Worm (Caenorhabditis elegans) whole organism, L3 larva: ENCODE data around the gene ZK632.14.

Source experiments
- ZK546.5 ChIP-seq: sonication (generic microtip); optimal IDR thresholded peaks from 2 replicates; lab custom pipeline; 2017; ENCODE audit warnings: missing biosample characterization, missing genetic modification characterization
- ama-1 ChIP-seq: fragments of 150-350 bp; optimal IDR thresholded peaks from 2 replicates; lab custom pipeline; 2018
- ceh-82 ChIP-seq: fragments of 150-350 bp; optimal IDR thresholded peaks from 2 replicates; lab custom pipeline; 2014; ENCODE audit warnings: missing biosample characterization, missing genetic modification characterization
- egl-5 ChIP-seq: fragments of 150-350 bp; optimal IDR thresholded peaks from 2 replicates; lab custom pipeline; 2017; ENCODE audit warnings: missing biosample characterization, missing genetic modification reagents, missing genetic modification characterization, inconsistent platforms
- elt-2 ChIP-seq: sonication (generic microtip); optimal IDR thresholded peaks from 2 replicates; lab custom pipeline; 2016; ENCODE audit warnings: missing genetic modification reagents, mild to moderate bottlenecking, missing genetic modification characterization, missing compliant biosample characterization
- elt-3 ChIP-seq, 3 experiments: fragments of 150-350 bp in 1 of 3; sonication (generic microtip) in 2 of 3; optimal IDR thresholded peaks; 2 replicates in 2 of 3; 4 replicates in 1 of 3; lab custom pipeline; 2014 to 2017; ENCODE audit warnings: missing biosample characterization in 3 of 3, missing genetic modification characterization in 3 of 3
- fkh-2 ChIP-seq: fragments of 150-350 bp; optimal IDR thresholded peaks from 2 replicates; lab custom pipeline; 2014; ENCODE audit warnings: missing biosample characterization, missing genetic modification reagents, missing genetic modification characterization
- hmg-11 ChIP-seq: sonication (generic microtip); optimal IDR thresholded peaks from 2 replicates; lab custom pipeline; 2016; ENCODE audit warnings: missing genetic modification characterization, missing compliant biosample characterization
- jun-1 ChIP-seq: fragments of 150-350 bp; optimal IDR thresholded peaks from 2 replicates; lab custom pipeline; 2014; ENCODE audit warnings: missing biosample characterization, missing genetic modification reagents, missing genetic modification characterization
- lin-15B ChIP-seq: fragments of 150-350 bp; optimal IDR thresholded peaks from 2 replicates; lab custom pipeline; 2014; ENCODE audit warnings: missing biosample characterization, missing genetic modification characterization
- mdl-1 ChIP-seq: fragments of 150-350 bp; optimal IDR thresholded peaks from 2 replicates; lab custom pipeline; 2014; ENCODE audit warnings: missing biosample characterization, missing genetic modification characterization
- mml-1 ChIP-seq: fragments of 150-350 bp; sonication (generic microtip); optimal IDR thresholded peaks from 3 replicates; lab custom pipeline; 2014; ENCODE audit warnings: missing biosample characterization, missing genetic modification characterization
- nfya-1 ChIP-seq: sonication (generic microtip); optimal IDR thresholded peaks from 2 replicates; lab custom pipeline; 2017; ENCODE audit warnings: missing genetic modification characterization, mild to moderate bottlenecking, missing compliant biosample characterization, antibody characterized with exemption, moderate library complexity; ENCODE audit not compliant: insufficient read depth
- nhr-12 ChIP-seq: fragments of 150-350 bp; optimal IDR thresholded peaks from 2 replicates; lab custom pipeline; 2014; ENCODE audit warnings: missing biosample characterization, missing genetic modification characterization
- nhr-23 ChIP-seq: fragments of 150-350 bp; optimal IDR thresholded peaks from 2 replicates; lab custom pipeline; 2014; ENCODE audit warnings: missing biosample characterization, missing genetic modification reagents, missing genetic modification characterization
- nhr-25 ChIP-seq: sonication (generic microtip); optimal IDR thresholded peaks from 2 replicates; lab custom pipeline; 2017; ENCODE audit warnings: missing biosample characterization, missing genetic modification characterization
- nhr-67 ChIP-seq: fragments of 150-350 bp; optimal IDR thresholded peaks from 2 replicates; lab custom pipeline; 2014; ENCODE audit warnings: missing biosample characterization, missing genetic modification characterization
- nhr-76 ChIP-seq: fragments of 150-350 bp; sonication (generic microtip); optimal IDR thresholded peaks from 5 replicates; lab custom pipeline; 2014; ENCODE audit warnings: missing biosample characterization, missing genetic modification characterization
- sea-2 ChIP-seq: fragments of 150-350 bp; sonication (generic microtip); optimal IDR thresholded peaks from 4 replicates; lab custom pipeline; 2014; ENCODE audit warnings: missing biosample characterization, missing genetic modification reagents, missing genetic modification characterization
- snpc-4 ChIP-seq: fragments of 150-350 bp; optimal IDR thresholded peaks from 2 replicates; lab custom pipeline; 2014; ENCODE audit warnings: missing biosample characterization, missing genetic modification characterization
- unc-62 ChIP-seq: fragments of 150-350 bp; sonication (generic microtip); optimal IDR thresholded peaks from 4 replicates; lab custom pipeline; 2014; ENCODE audit warnings: missing biosample characterization, missing genetic modification reagents, missing genetic modification characterization
- ztf-11 ChIP-seq: fragments of 150-350 bp; optimal IDR thresholded peaks from 2 replicates; lab custom pipeline; 2014; ENCODE audit warnings: missing biosample characterization, missing genetic modification characterization
- ztf-4 ChIP-seq: fragments of 150-350 bp; optimal IDR thresholded peaks from 2 replicates; lab custom pipeline; 2014; ENCODE audit warnings: missing biosample characterization, missing genetic modification characterization

The ZK632.14 gene

ce11 chrIII:9789083-9789482 is 24.2 kb upstream of the ZK632.14 start:
- TF ChIP-seq nfya-1 (tag; lab: Kevin White, UChicago): peak; percentile 83
- no peak for TF ChIP-seq elt-2
- no peak for TF ChIP-seq hmg-11 (tag; lab: Kevin White, UChicago)
- TF ChIP-seq egl-5 (tag; lab: Kevin White, UChicago): no peak
- no peak for TF ChIP-seq elt-3 (tag; optimal IDR thresholded peaks at IDR 0.05; lab: Kevin White, UChicago)
- no peak for TF ChIP-seq lin-15B (tag; lab: Kevin White, UChicago)
- no peak for TF ChIP-seq mml-1 (tag; lab: Kevin White, UChicago)

ce11 chrIII:9789607-9790073 is 23.6 kb upstream of the ZK632.14 start, which contains the start of gene R10E11.5:
R10E11.5 (minus strand) TSS chrIII:9789657.
- peak; percentile 70 for TF ChIP-seq nfya-1 (tag; lab: Kevin White, UChicago)
- TF ChIP-seq nhr-76: no peak
- TF ChIP-seq mdl-1 (tag; lab: Kevin White, UChicago): no peak
- TF ChIP-seq ceh-82 (tag; lab: Kevin White, UChicago): no peak
- TF ChIP-seq ZK546.5 (tag; lab: Kevin White, UChicago): no peak

DNA sequence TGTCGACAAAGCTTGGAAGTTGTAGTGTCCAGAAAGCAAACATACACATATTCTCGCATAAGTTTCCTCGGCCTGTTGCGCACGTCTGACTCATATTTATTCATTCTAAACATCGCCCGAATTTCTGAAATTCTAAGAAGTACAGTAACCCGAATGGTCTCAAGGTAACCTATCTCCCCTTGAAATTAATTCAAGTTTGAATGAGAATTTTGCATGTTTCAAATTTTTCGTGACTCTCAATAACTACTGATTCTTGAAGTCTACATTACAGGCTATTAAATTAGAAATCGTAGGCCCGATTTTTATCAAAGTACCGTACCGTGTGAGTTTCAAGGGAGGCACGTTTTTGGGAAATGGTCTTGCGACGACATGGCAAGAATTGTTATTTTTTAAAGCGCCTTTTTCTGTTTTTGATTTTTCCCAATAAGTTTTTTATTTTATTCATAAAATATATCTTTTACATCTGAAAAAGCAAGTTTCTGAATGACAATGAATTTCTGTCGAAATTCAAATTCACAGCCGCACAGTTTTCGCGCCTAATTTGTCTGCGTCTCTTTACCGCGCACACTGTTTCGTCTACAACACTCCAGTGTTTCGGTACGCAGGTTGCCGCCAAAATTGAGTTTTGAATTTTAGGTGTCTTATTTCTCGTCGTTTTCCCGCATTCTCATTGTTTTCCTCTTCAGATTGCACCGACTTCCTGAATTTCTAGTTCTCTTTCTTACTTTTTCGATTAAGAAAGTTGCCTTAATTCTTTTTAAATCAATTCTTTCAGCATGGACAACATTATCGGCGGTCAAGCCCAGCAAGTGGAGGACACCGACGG is 19.4 kb upstream of the ZK632.14 start, which contains the start of the genes R10E11.9 and mcm-6:
R10E11.9 (minus strand) TSS at position 51 of the 826 bp plus-strand sequence.
mcm-6 (plus strand) TSS at position 776 of the 826 bp plus-strand sequence.
- peak; percentile 18 for TF ChIP-seq nfya-1 (tag; lab: Kevin White, UChicago)
- peak; percentile 72 for TF ChIP-seq nhr-25
- TF ChIP-seq ztf-4 (tag; lab: Kevin White, UChicago): no peak

DNA sequence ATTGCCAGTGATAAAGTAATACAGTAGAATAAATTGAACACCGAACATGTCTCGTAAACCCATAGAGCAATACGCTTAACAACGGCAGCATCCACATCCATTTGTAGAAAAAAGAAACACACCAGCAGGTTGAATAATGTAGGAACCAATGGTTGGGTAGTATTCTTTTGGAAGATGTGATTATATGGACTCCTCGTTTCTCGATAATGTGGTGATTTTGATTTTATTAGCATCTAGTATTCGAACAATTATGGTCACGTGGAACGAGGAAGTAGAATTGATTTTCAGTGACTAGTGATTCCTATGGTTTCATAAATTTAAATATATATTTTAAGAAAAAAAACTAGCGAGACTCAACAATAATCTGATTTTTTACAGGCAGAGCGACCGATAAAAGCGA is 16.8 kb upstream of the ZK632.14 start, which contains the start of gene srxa-10:
srxa-10 (minus strand) TSS at position 101 of the 400 bp plus-strand sequence.
- TF ChIP-seq egl-5 (tag; lab: Kevin White, UChicago) (no peak), sea-2 (GFP tag; lab: Kevin White, UChicago) (no peak), ztf-4 (tag; lab: Kevin White, UChicago) (no peak), fkh-2 (tag; lab: Kevin White, UChicago) (no peak), snpc-4 (no peak), jun-1 (tag; lab: Kevin White, UChicago) (no peak), ceh-82 (tag; lab: Kevin White, UChicago) (no peak), ztf-11 (tag; lab: Kevin White, UChicago) (no peak), nhr-67 (tag; lab: Kevin White, UChicago) (no peak), nhr-76 (no peak)

DNA sequence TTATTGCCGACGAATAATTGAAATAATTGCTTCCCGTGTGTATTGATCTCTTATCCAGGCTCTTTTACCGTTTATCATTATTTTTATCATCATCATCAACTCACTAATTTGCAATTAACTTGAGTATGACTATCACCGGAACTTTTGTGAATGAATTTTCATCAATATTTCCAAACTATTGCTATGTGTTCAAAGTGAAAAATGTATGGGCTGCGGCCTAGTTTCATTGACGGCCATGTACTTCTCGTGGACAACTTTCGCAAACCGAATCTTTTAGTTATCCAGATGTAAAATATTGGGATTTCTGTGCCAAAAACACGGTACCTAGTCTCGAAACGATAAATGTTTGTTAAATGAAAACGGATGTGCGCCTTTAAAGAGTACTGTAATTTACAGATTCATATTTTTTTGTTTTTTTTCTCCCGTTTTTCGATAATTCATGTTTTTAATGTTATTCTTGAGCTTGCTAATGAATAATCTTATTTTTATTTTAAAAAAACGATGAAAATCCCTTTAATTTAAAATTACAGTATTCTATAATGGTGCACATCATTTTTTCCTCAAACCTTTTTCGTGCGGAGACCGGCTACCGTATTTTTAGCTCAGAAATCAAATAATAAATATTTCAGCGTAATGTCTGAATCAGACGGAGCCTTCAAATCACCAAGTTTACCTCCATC is 14.6 kb upstream of the ZK632.14 start, which contains the start of gene ZK632.2:
ZK632.2 (plus strand) TSS at position 630 of the 680 bp plus-strand sequence.
- TF ChIP-seq nfya-1 (tag; lab: Kevin White, UChicago) (peak; percentile 1), mdl-1 (tag; lab: Kevin White, UChicago) (no peak), unc-62 (GFP tag; lab: Kevin White, UChicago) (no peak), lin-15B (tag; lab: Kevin White, UChicago) (peak; percentile 10)

DNA sequence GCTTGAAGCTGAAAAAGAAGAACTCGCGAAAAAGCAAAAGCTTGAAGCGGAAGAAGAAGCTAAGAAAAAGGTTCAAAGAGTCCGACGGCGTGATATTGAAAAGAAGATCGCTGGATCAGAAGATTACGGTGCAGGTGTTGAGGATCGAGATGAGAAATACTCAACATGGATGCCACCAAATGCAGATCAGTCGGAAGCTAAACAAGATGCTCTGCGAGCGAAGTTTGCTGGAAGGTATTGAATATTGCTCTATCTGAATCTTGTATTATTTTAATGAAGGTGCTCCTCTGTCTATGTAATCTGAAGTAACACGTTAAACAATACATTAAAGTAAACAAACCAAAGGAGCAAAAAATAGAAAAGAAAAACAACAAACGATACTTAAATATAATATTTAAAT is 11.2 kb upstream of the ZK632.14 start:
- TF ChIP-seq hmg-11 (tag; lab: Kevin White, UChicago) (no peak), nhr-12 (tag; lab: Kevin White, UChicago) (no peak), egl-5 (tag; lab: Kevin White, UChicago) (no peak), ama-1 (lab: Kevin White, UChicago) (peak; percentile 50)

ce11 chrIII:9804997-9805610 is 8.1 kb upstream of the ZK632.14 start, which contains the start of gene riok-3:
riok-3 (minus strand) TSS chrIII:9805011.
- TF ChIP-seq ama-1 (lab: Kevin White, UChicago) (peak; percentile 62), nfya-1 (tag; lab: Kevin White, UChicago) (peak; percentile 12), nhr-25 (peak; percentile 33), sea-2 (GFP tag; lab: Kevin White, UChicago) (no peak), nhr-23 (tag; lab: Kevin White, UChicago) (peak; percentile 36), elt-2 (peak; percentile 20)
